Fruit fly (Drosophila melanogaster): ENCODE measurements around the gene Syx17.

Syx17 gene

dm6 chr3L:4406653-4407257 is 3.5 kb downstream of the Syx17 start, which contains the start of gene TP53INP (continued):
- TF ChIP-seq stwl (tag; optimal IDR thresholded peaks at IDR 0.05) (peak; percentile 8), CG9876 (GFP tag; optimal IDR thresholded peaks at IDR 0.05) (peak; percentile 23), CG8924 (tag; optimal IDR thresholded peaks at IDR 0.05) (peak; percentile 96), CG16779 (GFP tag; IDR thresholded peaks at IDR 0.05) (peak; percentile 61; the same call in 1 of the 2 replicates), Vsx1 (GFP tag; optimal IDR thresholded peaks at IDR 0.05) (peak; percentile 52), kah (GFP tag; optimal IDR thresholded peaks at IDR 0.05) (peak; percentile 64), Sry-δ (GFP tag; optimal IDR thresholded peaks at IDR 0.05) (peak; percentile 36), CG12659 (GFP tag; optimal IDR thresholded peaks at IDR 0.05) (peak; percentile 92), CG6254 (GFP tag; optimal IDR thresholded peaks at IDR 0.05) (peak; percentile 76), ato (GFP tag; IDR thresholded peaks at IDR 0.05; ENCODE audit: partially characterized antibody) (no peak), Xbp1 (GFP tag; optimal IDR thresholded peaks at IDR 0.05) (peak; percentile 90), NC2β (GFP tag; optimal IDR thresholded peaks at IDR 0.05) (peak; percentile 49), sima (GFP tag; optimal IDR thresholded peaks at IDR 0.05) (no peak), ap (GFP tag; IDR thresholded peaks at IDR 0.05) (peak; percentile 56; the same call in 1 of the 2 replicates), CoRest (tag; optimal IDR thresholded peaks at IDR 0.05) (peak; percentile 95), H2.0 (GFP tag; IDR thresholded peaks at IDR 0.05) (peak; percentile 62), Dfd (GFP tag; optimal IDR thresholded peaks at IDR 0.05) (no peak), sug (tag; optimal IDR thresholded peaks at IDR 0.05) (peak; percentile 87), MBD-R2 (GFP tag; IDR thresholded peaks at IDR 0.05) (peak; percentile 18; the same call in 1 of the 2 replicates), CG6791 (GFP tag; IDR thresholded peaks at IDR 0.05; ENCODE audit: partially characterized antibody) (peak; percentile 41; the same call in 1 of the 3 replicates), CG31224 (GFP tag; IDR thresholded peaks at IDR 0.05) (peak; percentile 58; the same call in 1 of the 2 replicates), CG31365 (tag; optimal IDR thresholded peaks at IDR 0.05) (peak; percentile 33), Nf-YC (tag; optimal IDR thresholded peaks at IDR 0.05) (peak; percentile 85), CG10321 (GFP tag; IDR thresholded peaks at IDR 0.05) (no peak), sqz (GFP tag; optimal IDR thresholded peaks at IDR 0.05) (peak; percentile 76), CG10565 (GFP tag; optimal IDR thresholded peaks at IDR 0.05) (peak; percentile 26), cato (GFP tag; optimal IDR thresholded peaks at IDR 0.05; ENCODE audit: borderline replicate concordance) (peak; percentile 65), nau (GFP tag; optimal IDR thresholded peaks at IDR 0.05) (peak; percentile 90), CG34224 (GFP tag; IDR thresholded peaks at IDR 0.05; ENCODE audit: partially characterized antibody) (peak; percentile 30; the same call in 2 of the 3 replicates), MESR4 (GFP tag; optimal IDR thresholded peaks at IDR 0.05) (peak; percentile 12), CG9797 (GFP tag; optimal IDR thresholded peaks at IDR 0.05) (no peak), CG16813 (GFP tag; IDR thresholded peaks at IDR 0.05; ENCODE audit: partially characterized antibody) (peak; percentile 29; the same call in 1 of the 3 replicates), inv (GFP tag; IDR thresholded peaks at IDR 0.05; ENCODE audit: partially characterized antibody) (no peak), D (optimal IDR thresholded peaks at IDR 0.05) (no peak), D (GFP tag; optimal IDR thresholded peaks at IDR 0.05) (peak; percentile 90), Asciz (GFP tag; optimal IDR thresholded peaks at IDR 0.05) (peak; percentile 81), CG3838 (GFP tag; optimal IDR thresholded peaks at IDR 0.05) (peak; percentile 30), CG14441 (GFP tag; IDR thresholded peaks at IDR 0.05) (peak; percentile 52; the same call in 1 of the 2 replicates), CG10267 (tag; optimal IDR thresholded peaks at IDR 0.05) (peak; percentile 87), HmgZ (tag; optimal IDR thresholded peaks at IDR 0.05) (peak; percentile 64), lola (GFP tag; optimal IDR thresholded peaks at IDR 0.05) (peak in 1 of 3 experiments; percentile 93), CG14050 (GFP tag; IDR thresholded peaks at IDR 0.05) (peak; percentile 54), Nf-YB (GFP tag; optimal IDR thresholded peaks at IDR 0.05) (peak; percentile 79), Dad (GFP tag; optimal IDR thresholded peaks at IDR 0.05) (peak; percentile 68), Med (GFP tag) (peak; percentile 90), CG32767 (GFP tag; IDR thresholded peaks at IDR 0.05) (peak; percentile 79), CG5245 (GFP tag; optimal IDR thresholded peaks at IDR 0.05) (peak; percentile 65), rib (GFP tag; IDR thresholded peaks at IDR 0.05) (peak; percentile 37; the same call in 1 of the 2 replicates)
